Fruit fly (Drosophila melanogaster) whole organism, prepupa: ENCODE results near the gene fln.

Experiments used
- CG15336 ChIP-seq: fragments of 200-800 bp; sonication (Bioruptor generic); IDR thresholded peaks from 2 replicates; pipeline ENCODE4 v1.3.6; 2022; ENCODE audit warnings: missing biosample characterization, missing genetic modification characterization
- CG16779 ChIP-seq: fragments of 200-800 bp; sonication (Bioruptor generic); optimal IDR thresholded peaks from 3 replicates; lab custom pipeline; 2017; ENCODE audit warnings: missing biosample characterization, mild to moderate bottlenecking, missing genetic modification characterization
- CG31627 ChIP-seq: fragments of 200-800 bp; sonication (Bioruptor generic); optimal IDR thresholded peaks from 3 replicates; lab custom pipeline; 2016; ENCODE audit warnings: missing biosample characterization, missing genetic modification characterization
- Ets96B ChIP-seq: fragments of 200-800 bp; optimal IDR thresholded peaks from 2 replicates; lab custom pipeline; 2019; ENCODE audit warnings: missing biosample characterization, mild to moderate bottlenecking, missing genetic modification characterization, moderate library complexity
- Lpt ChIP-seq: fragments of 200-800 bp; sonication (Bioruptor generic); optimal IDR thresholded peaks from 3 replicates; lab custom pipeline; 2016; ENCODE audit warnings: missing biosample characterization, missing genetic modification characterization
- OdsH ChIP-seq: fragments of 200-800 bp; sonication (Bioruptor generic); optimal IDR thresholded peaks from 3 replicates; lab custom pipeline; 2016; ENCODE audit warnings: missing biosample characterization, missing genetic modification characterization
- Sox15 ChIP-seq: fragments of 200-800 bp; sonication (Bioruptor generic); optimal IDR thresholded peaks from 3 replicates; lab custom pipeline; 2016; ENCODE audit warnings: missing biosample characterization, missing genetic modification characterization
- eg ChIP-seq: fragments of 200-800 bp; sonication (Bioruptor generic); IDR thresholded peaks from 3 replicates; pipeline ENCODE4 v1.3.6; 2022; ENCODE audit warnings: missing biosample characterization, missing genetic modification characterization

DNA sequence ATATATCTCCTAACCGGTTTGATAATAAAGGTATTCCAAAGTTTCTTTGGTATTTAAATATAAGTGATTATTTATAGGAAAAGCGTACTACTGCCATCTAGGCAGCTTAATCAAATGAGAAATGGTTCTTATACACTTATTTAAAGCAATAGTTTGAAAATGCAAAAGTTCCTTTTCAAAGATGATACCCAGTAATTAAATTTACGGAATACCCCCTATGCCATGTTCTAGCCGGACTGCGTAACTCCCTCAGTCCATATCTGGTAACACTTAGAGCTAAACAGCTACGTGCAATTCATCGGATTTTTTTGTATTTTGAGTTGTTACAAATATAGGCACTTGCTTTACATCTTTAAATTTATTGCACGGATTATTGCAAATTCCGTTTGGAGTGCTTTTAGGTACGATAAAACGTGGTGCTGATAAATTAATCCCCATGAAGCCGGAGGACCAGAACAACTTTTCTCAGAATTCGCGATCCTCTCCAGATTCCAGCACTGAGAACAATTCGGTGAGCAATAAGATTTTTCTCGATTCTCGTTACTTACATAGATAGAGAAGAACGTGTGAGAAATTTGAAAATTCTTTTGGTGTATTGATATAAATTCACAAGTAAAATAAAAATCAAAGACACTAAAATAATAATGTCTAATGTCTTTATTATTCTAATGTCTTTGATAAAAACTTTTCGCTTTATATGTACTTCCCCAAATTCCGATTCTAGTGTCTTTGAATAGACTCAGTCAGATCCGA is 11.6 kb upstream of the fln start, which contains the start of gene CG7668:
- TF ChIP-seq OdsH (GFP tag; lab: Kevin White, UChicago) (peak; percentile 92), CG16779 (no peak), CG15336 (GFP tag; lab: Robert Waterston, UW) (peak; percentile 92), Lpt (peak; percentile 84), CG31627 (GFP tag; lab: Kevin White, UChicago) (peak; percentile 94), Ets96B (tag; lab: Kevin White, UChicago) (peak; percentile 93), eg (GFP tag; lab: Robert Waterston, UW) (no peak; the same call in 2 of the 3 replicates), Sox15 (peak; percentile 87)
